Fruit fly (Drosophila melanogaster) whole organism, embryonic: ENCODE results near the gene Pgd.
A peak's percentile ranks its signal among the peaks of the same experiment; 100 is the strongest.

Source experiments
- Ada2b ChIP-seq: fragments of 200-800 bp; sonication (Bioruptor generic); IDR thresholded peaks from 2 replicates; pipeline ENCODE4 v1.3.6; 2022; ENCODE audit warnings: missing biosample characterization, missing genetic modification characterization
- Blimp-1 ChIP-seq: fragments of 200-800 bp; sonication (Bioruptor generic); optimal IDR thresholded peaks from 3 replicates; lab custom pipeline; 2018; ENCODE audit warnings: missing biosample characterization, missing genetic modification characterization, mild to moderate bottlenecking, moderate library complexity, missing genetic modification reagents
- CG1233 ChIP-seq: fragments of 200-800 bp; sonication (Bioruptor generic); optimal IDR thresholded peaks from 4 replicates; lab custom pipeline; 2018; ENCODE audit warnings: missing biosample characterization, mild to moderate bottlenecking, missing genetic modification characterization
- CG12391 ChIP-seq: fragments of 200-800 bp; sonication (Bioruptor generic); optimal IDR thresholded peaks from 3 replicates; lab custom pipeline; 2018; ENCODE audit warnings: missing biosample characterization, mild to moderate bottlenecking, missing genetic modification characterization, moderate library complexity
- CG16813 ChIP-seq: fragments of 200-800 bp; sonication (Bioruptor generic); IDR thresholded peaks from 3 replicates; pipeline ENCODE4 v1.3.6; 2022; ENCODE audit warnings: missing biosample characterization, missing genetic modification characterization; ENCODE audit not compliant: partially characterized antibody
- CG16815 ChIP-seq: fragments of 200-800 bp; sonication (Bioruptor generic); optimal IDR thresholded peaks from 3 replicates; lab custom pipeline; 2017; ENCODE audit warnings: missing biosample characterization, mild to moderate bottlenecking, missing genetic modification characterization
- CG2116 ChIP-seq: fragments of 200-800 bp; sonication (Bioruptor generic); optimal IDR thresholded peaks from 3 replicates; lab custom pipeline; 2018; ENCODE audit warnings: missing biosample characterization, mild to moderate bottlenecking, missing genetic modification characterization
- CG2889 ChIP-seq: fragments of 200-800 bp; sonication (Bioruptor generic); IDR thresholded peaks from 3 replicates; pipeline ENCODE4 v1.3.6; 2022; ENCODE audit warnings: missing biosample characterization, missing genetic modification characterization
- CG34376 ChIP-seq: fragments of 200-800 bp; sonication (Bioruptor generic); optimal IDR thresholded peaks from 2 replicates; lab custom pipeline; 2018; ENCODE audit warnings: missing biosample characterization, mild to moderate bottlenecking, missing genetic modification characterization
- CG4404 ChIP-seq: fragments of 200-800 bp; sonication (Bioruptor generic); IDR thresholded peaks from 2 replicates; pipeline ENCODE4 v1.3.6; 2022; ENCODE audit warnings: missing biosample characterization, missing genetic modification characterization
- CG4617 ChIP-seq: fragments of 200-800 bp; sonication (Bioruptor generic); optimal IDR thresholded peaks from 3 replicates; lab custom pipeline; 2016; ENCODE audit warnings: missing biosample characterization, missing genetic modification characterization, borderline replicate concordance
- CG6272 ChIP-seq: fragments of 200-800 bp; sonication (Bioruptor generic); IDR thresholded peaks from 2 replicates; pipeline ENCODE4 v1.3.6; 2022; ENCODE audit warnings: missing biosample characterization, missing genetic modification characterization
- CG9727 ChIP-seq: fragments of 200-800 bp; sonication (Bioruptor generic); optimal IDR thresholded peaks from 3 replicates; lab custom pipeline; 2017; ENCODE audit warnings: missing biosample characterization, mild to moderate bottlenecking, missing genetic modification characterization
- CG9817 ChIP-seq: fragments of 200-800 bp; sonication (Bioruptor generic); optimal IDR thresholded peaks from 2 replicates; lab custom pipeline; 2018; ENCODE audit warnings: missing biosample characterization, mild to moderate bottlenecking, missing genetic modification characterization, moderate library complexity
- CkIIα-i1 ChIP-seq: fragments of 200-800 bp; sonication (Bioruptor generic); IDR thresholded peaks from 2 replicates; pipeline ENCODE4 v1.3.6; 2022; ENCODE audit warnings: missing biosample characterization, missing genetic modification characterization
- Dll ChIP-seq: fragments of 200-800 bp; sonication (Bioruptor generic); IDR thresholded peaks from 4 replicates; pipeline ENCODE4 v1.3.6; 2022; ENCODE audit warnings: missing biosample characterization, missing genetic modification characterization; ENCODE audit not compliant: partially characterized antibody
- Dp ChIP-seq: fragments of 200-800 bp; sonication (Bioruptor generic); optimal IDR thresholded peaks from 2 replicates; lab custom pipeline; 2018; ENCODE audit warnings: missing biosample characterization, mild to moderate bottlenecking, missing genetic modification characterization, moderate library complexity
- Hr78 ChIP-seq, 2 experiments: fragments of 200-800 bp in 1 of 2; fragments of >200 bp in 1 of 2; sonication (Bioruptor generic) in 1 of 2; optimal IDR thresholded peaks; 2 replicates each; lab custom pipeline; 2017 to 2019; ENCODE audit warnings: missing biosample characterization in 2 of 2, missing genetic modification characterization in 2 of 2, mild to moderate bottlenecking in 1 of 2, moderate library complexity in 1 of 2
- MBD-R2 ChIP-seq: fragments of 200-800 bp; sonication (Bioruptor generic); IDR thresholded peaks from 2 replicates; pipeline ENCODE4 v1.3.6; 2022; ENCODE audit warnings: missing biosample characterization, missing genetic modification characterization
- Optix ChIP-seq: fragments of 200-800 bp; sonication (Bioruptor generic); IDR thresholded peaks from 3 replicates; pipeline ENCODE4 v1.3.6; 2022; ENCODE audit warnings: missing biosample characterization, missing genetic modification characterization
- Pdp1 ChIP-seq, 2 experiments: fragments of 200-800 bp; sonication (Bioruptor generic); optimal IDR thresholded peaks; 3 replicates each; lab custom pipeline; 2016; ENCODE audit warnings: missing biosample characterization in 2 of 2, missing genetic modification characterization in 2 of 2, mild to moderate bottlenecking in 1 of 2, moderate library complexity in 1 of 2
- Ptx1 ChIP-seq: fragments of 200-800 bp; sonication (Bioruptor generic); IDR thresholded peaks from 2 replicates; pipeline ENCODE4 v1.3.6; 2022; ENCODE audit warnings: missing biosample characterization, missing genetic modification characterization
- Sry-β ChIP-seq: fragments of 200-800 bp; sonication (Bioruptor generic); optimal IDR thresholded peaks from 2 replicates; lab custom pipeline; 2018; ENCODE audit warnings: missing biosample characterization, mild to moderate bottlenecking, missing genetic modification characterization, moderate library complexity
- Sry-δ ChIP-seq: fragments of 200-800 bp; sonication (Bioruptor generic); optimal IDR thresholded peaks from 2 replicates; lab custom pipeline; 2016; ENCODE audit warnings: missing biosample characterization, missing genetic modification characterization
- ase ChIP-seq: fragments of 200-800 bp; sonication (Bioruptor generic); IDR thresholded peaks from 3 replicates; pipeline ENCODE4 v1.3.6; 2022; ENCODE audit warnings: missing biosample characterization, missing genetic modification characterization
- ato ChIP-seq: fragments of 200-800 bp; sonication (Bioruptor generic); IDR thresholded peaks from 2 replicates; pipeline ENCODE4 v1.3.6; 2022; ENCODE audit warnings: missing biosample characterization, missing genetic modification characterization; ENCODE audit not compliant: partially characterized antibody
- crp ChIP-seq, 2 experiments: fragments of 200-800 bp; sonication (Bioruptor generic); optimal IDR thresholded peaks; 2 replicates in 1 of 2; 3 replicates in 1 of 2; lab custom pipeline; 2017; ENCODE audit warnings: missing biosample characterization in 2 of 2, missing genetic modification characterization in 2 of 2, mild to moderate bottlenecking in 1 of 2, moderate library complexity in 1 of 2
- dmrt99B ChIP-seq: fragments of 200-800 bp; sonication (Bioruptor generic); optimal IDR thresholded peaks from 2 replicates; lab custom pipeline; 2018; ENCODE audit warnings: missing biosample characterization, mild to moderate bottlenecking, missing genetic modification characterization, moderate library complexity
- en ChIP-seq: fragments of 200-800 bp; sonication (Bioruptor generic); optimal IDR thresholded peaks from 2 replicates; lab custom pipeline; 2016; ENCODE audit warnings: missing biosample characterization, missing genetic modification characterization
- exex ChIP-seq: fragments of 200-800 bp; sonication (Bioruptor generic); optimal IDR thresholded peaks from 4 replicates; lab custom pipeline; 2018; ENCODE audit warnings: missing biosample characterization, mild to moderate bottlenecking, missing genetic modification characterization, moderate library complexity
- fru ChIP-seq: fragments of >200 bp; optimal IDR thresholded peaks from 2 replicates; lab custom pipeline; 2017
- hbn ChIP-seq: fragments of 200-800 bp; sonication (Bioruptor generic); IDR thresholded peaks from 2 replicates; pipeline ENCODE4 v1.3.6; 2022; ENCODE audit warnings: missing biosample characterization, missing genetic modification characterization; ENCODE audit not compliant: partially characterized antibody
- mirr ChIP-seq: fragments of 200-800 bp; sonication (Bioruptor generic); optimal IDR thresholded peaks from 3 replicates; lab custom pipeline; 2018; ENCODE audit warnings: missing biosample characterization, mild to moderate bottlenecking, missing genetic modification characterization
- nom ChIP-seq: fragments of 200-800 bp; sonication (Bioruptor generic); optimal IDR thresholded peaks from 2 replicates; lab custom pipeline; 2017; ENCODE audit warnings: missing biosample characterization, missing genetic modification characterization, mild to moderate bottlenecking, moderate library complexity, missing genetic modification reagents
- onecut ChIP-seq: fragments of 200-800 bp; sonication (Bioruptor generic); IDR thresholded peaks from 2 replicates; pipeline ENCODE4 v1.3.6; 2022; ENCODE audit warnings: missing biosample characterization, missing genetic modification characterization
- pan ChIP-seq, 4 experiments: fragments of >200 bp in 3 of 4; fragments of 200-800 bp in 1 of 4; sonication (Bioruptor generic) in 1 of 4; optimal IDR thresholded peaks in 3 of 4; IDR thresholded peaks in 1 of 4; 2 replicates each; pipeline versions ENCODE4 v1.3.6 to Lab custom; 2017 to 2022; ENCODE audit warnings: missing biosample characterization in 2 of 4, missing genetic modification characterization in 2 of 4, mixed read lengths in 1 of 4
- phol ChIP-seq: fragments of 200-800 bp; sonication (Bioruptor generic); optimal IDR thresholded peaks from 3 replicates; lab custom pipeline; 2018; ENCODE audit warnings: missing biosample characterization, mild to moderate bottlenecking, missing genetic modification characterization, moderate library complexity
- prd ChIP-seq, 3 experiments: fragments of >200 bp in 2 of 3; fragments of 200-800 bp in 1 of 3; sonication (Bioruptor generic) in 1 of 3; optimal IDR thresholded peaks in 2 of 3; IDR thresholded peaks in 1 of 3; 2 replicates in 2 of 3; 3 replicates in 1 of 3; pipeline versions ENCODE4 v1.3.6 to Lab custom; 2017 to 2022; ENCODE audit warnings: missing biosample characterization in 1 of 3, missing genetic modification characterization in 1 of 3
- psq ChIP-seq: fragments of 200-800 bp; sonication (Bioruptor generic); optimal IDR thresholded peaks from 2 replicates; lab custom pipeline; 2017; ENCODE audit warnings: missing biosample characterization, missing genetic modification characterization
- sim ChIP-seq: fragments of 200-800 bp; sonication (Bioruptor generic); IDR thresholded peaks from 2 replicates; pipeline ENCODE4 v1.3.6; 2022; ENCODE audit warnings: missing biosample characterization, missing genetic modification characterization
- sisA ChIP-seq: fragments of 200-800 bp; sonication (Bioruptor generic); IDR thresholded peaks from 2 replicates; pipeline ENCODE4 v1.3.6; 2022; ENCODE audit warnings: missing biosample characterization, missing genetic modification characterization
- slp2 ChIP-seq: fragments of 200-800 bp; sonication (Bioruptor generic); optimal IDR thresholded peaks from 2 replicates; lab custom pipeline; 2016; ENCODE audit warnings: missing biosample characterization, missing genetic modification characterization
- sug ChIP-seq: fragments of 200-800 bp; optimal IDR thresholded peaks from 2 replicates; lab custom pipeline; 2019; ENCODE audit warnings: missing biosample characterization, mild to moderate bottlenecking, missing genetic modification characterization, moderate library complexity
- trem ChIP-seq: fragments of 200-800 bp; optimal IDR thresholded peaks from 3 replicates; lab custom pipeline; 2019; ENCODE audit warnings: missing biosample characterization, mild to moderate bottlenecking, missing genetic modification characterization, moderate library complexity
- unpg ChIP-seq: fragments of 200-800 bp; sonication (Bioruptor generic); optimal IDR thresholded peaks from 3 replicates; lab custom pipeline; 2018; ENCODE audit warnings: missing biosample characterization, mild to moderate bottlenecking, missing genetic modification characterization, moderate library complexity

Pgd gene

dm6 chrX:2175956-2176469, 31.1 kb downstream of the Pgd start, which contains the start of gene Cyp4d2:
Gene Cyp4d2 (plus strand): TSS chrX:2176006.
- TF ChIP-seq CG4617 (GFP tag; lab: Kevin White, UChicago), result no peak
- TF ChIP-seq Hr78 (GFP tag; optimal IDR thresholded peaks at IDR 0.05; lab: Kevin White, UChicago), result peak in 1 of 2 experiments; percentile 47

dm6 chrX:2178802-2179201, 33.9 kb downstream of the Pgd start, which contains the start of gene Cyp4ae1:
Gene Cyp4ae1 (plus strand): TSS chrX:2179007.
- TF ChIP-seq crp (GFP tag; optimal IDR thresholded peaks at IDR 0.05; lab: Kevin White, UChicago) (peak in 1 of 2 experiments; percentile 76), sim (GFP tag; lab: Robert Waterston, UW) (no peak), CG2889 (GFP tag; lab: Robert Waterston, UW) (no peak), nom (GFP tag; lab: Kevin White, UChicago) (no peak), CG34376 (GFP tag; lab: Kevin White, UChicago) (peak; percentile 27), sug (tag; lab: Kevin White, UChicago) (peak; percentile 52), mirr (GFP tag; lab: Kevin White, UChicago) (peak; percentile 3), CG16815 (GFP tag; lab: Kevin White, UChicago) (no peak), CG9817 (no peak), CG12391 (tag; lab: Kevin White, UChicago) (no peak), prd (optimal IDR thresholded peaks at IDR 0.05; lab: Kevin White, UChicago) (no peak), prd (GFP tag; IDR thresholded peaks at IDR 0.05; lab: Robert Waterston, UW) (no peak), dmrt99B (tag; lab: Kevin White, UChicago) (no peak), CG6272 (no peak), CG1233 (GFP tag; lab: Kevin White, UChicago) (no peak), fru (lab: Kevin White, UChicago) (no peak), CG9727 (no peak), Blimp-1 (GFP tag; lab: Kevin White, UChicago) (no peak), slp2 (GFP tag; lab: Kevin White, UChicago) (no peak), Ptx1 (GFP tag; lab: Robert Waterston, UW) (no peak), CG4404 (GFP tag; lab: Robert Waterston, UW) (no peak), Optix (GFP tag; lab: Robert Waterston, UW) (no peak), ase (GFP tag; lab: Robert Waterston, UW) (no peak), hbn (GFP tag; lab: Robert Waterston, UW) (no peak), sisA (GFP tag; lab: Robert Waterston, UW) (no peak), exex (tag; lab: Kevin White, UChicago) (peak; percentile 47), Pdp1 (GFP tag; optimal IDR thresholded peaks at IDR 0.05; lab: Kevin White, UChicago) (peak in 1 of 2 experiments; percentile 92)

- no peak for TF ChIP-seq CkIIα-i1
- 0 out of 2 replicates have a peak, but pooled peaks have one; percentile 27 for TF ChIP-seq ato (GFP tag; lab: Robert Waterston, UW)
- TF ChIP-seq hbn (GFP tag; lab: Robert Waterston, UW), result peak; percentile 39; the same call in 1 of the 2 replicates
- TF ChIP-seq onecut (GFP tag; lab: Robert Waterston, UW), result peak; percentile 6; the same call in 1 of the 2 replicates
- peak; percentile 8 for TF ChIP-seq phol
- no peak for TF ChIP-seq Ada2b
- TF ChIP-seq psq (GFP tag; lab: Kevin White, UChicago), result no peak
- TF ChIP-seq CG16813 (GFP tag; lab: Robert Waterston, UW), result 0 out of 3 replicates have a peak, but pooled peaks have one; percentile 39
- peak; percentile 0 for TF ChIP-seq trem
- peak; percentile 33; the same call in 1 of the 2 replicates for TF ChIP-seq MBD-R2 (GFP tag; lab: Robert Waterston, UW)
- TF ChIP-seq en (GFP tag; lab: Kevin White, UChicago), result no peak
- peak; percentile 80 for TF ChIP-seq Sry-β (GFP tag; lab: Kevin White, UChicago)
- peak; percentile 55; the same call in 2 of the 4 replicates for TF ChIP-seq Dll
- no peak for TF ChIP-seq pan (optimal IDR thresholded peaks at IDR 0.05; lab: Kevin White, UChicago)
- no peak for TF ChIP-seq pan (GFP tag; optimal IDR thresholded peaks at IDR 0.05 in 1 of 2, IDR thresholded peaks at IDR 0.05 in 1 of 2)
- peak; percentile 57 for TF ChIP-seq Sry-δ
- peak; percentile 71 for TF ChIP-seq Dp
- TF ChIP-seq CG2116 (GFP tag; lab: Kevin White, UChicago), result peak; percentile 56
- TF ChIP-seq unpg (GFP tag; lab: Kevin White, UChicago), result no peak
These were observed 35.9 kb downstream of the Pgd start, which contains the start of gene pn for dm6 chrX:2180750-2181261. Gene pn (plus strand): TSS chrX:2181211.
